Fruit fly (Drosophila melanogaster) whole organism, pupa: ENCODE results near the gene CG42660.

Experiments
- CG10348 ChIP-seq: fragments of 200-800 bp; sonication (Bioruptor generic); IDR thresholded peaks from 2 replicates; pipeline ENCODE4 v1.3.6; 2022; ENCODE audit warnings: missing biosample characterization, missing genetic modification characterization
- CG13204 ChIP-seq: fragments of 200-800 bp; sonication (Bioruptor generic); optimal IDR thresholded peaks from 2 replicates; lab custom pipeline; 2018; ENCODE audit warnings: missing biosample characterization, mild to moderate bottlenecking, missing genetic modification characterization, moderate library complexity
- CG15710 ChIP-seq: fragments of 200-800 bp; sonication (Bioruptor generic); optimal IDR thresholded peaks from 2 replicates; lab custom pipeline; 2018; ENCODE audit warnings: missing biosample characterization, mild to moderate bottlenecking, missing genetic modification characterization, moderate library complexity
- CG17806 ChIP-seq: fragments of 200-800 bp; sonication (Bioruptor generic); optimal IDR thresholded peaks from 2 replicates; lab custom pipeline; 2018; ENCODE audit warnings: missing biosample characterization, mild to moderate bottlenecking, missing genetic modification characterization, moderate library complexity
- CG9948 ChIP-seq: fragments of 200-800 bp; sonication (Bioruptor generic); optimal IDR thresholded peaks from 2 replicates; lab custom pipeline; 2018; ENCODE audit warnings: missing biosample characterization, mild to moderate bottlenecking, missing genetic modification characterization, moderate library complexity
- EcR ChIP-seq: fragments of 200-800 bp; sonication (Bioruptor generic); optimal IDR thresholded peaks from 3 replicates; lab custom pipeline; 2019; ENCODE audit warnings: missing biosample characterization, missing genetic modification characterization, mild to moderate bottlenecking, moderate library complexity, missing genetic modification reagents
- Pif1B ChIP-seq: fragments of 200-800 bp; sonication (Bioruptor generic); optimal IDR thresholded peaks from 3 replicates; lab custom pipeline; 2016; ENCODE audit warnings: missing biosample characterization, missing genetic modification characterization
- Snoo ChIP-seq: fragments of 200-800 bp; sonication (Bioruptor generic); optimal IDR thresholded peaks from 3 replicates; lab custom pipeline; 2017; ENCODE audit warnings: missing biosample characterization, mild to moderate bottlenecking, missing genetic modification characterization, inconsistent platforms
- fd96Ca ChIP-seq: fragments of 200-800 bp; sonication (Bioruptor generic); IDR thresholded peaks from 3 replicates; pipeline ENCODE4 v1.3.6; 2022; ENCODE audit warnings: missing biosample characterization, missing genetic modification characterization

DNA sequence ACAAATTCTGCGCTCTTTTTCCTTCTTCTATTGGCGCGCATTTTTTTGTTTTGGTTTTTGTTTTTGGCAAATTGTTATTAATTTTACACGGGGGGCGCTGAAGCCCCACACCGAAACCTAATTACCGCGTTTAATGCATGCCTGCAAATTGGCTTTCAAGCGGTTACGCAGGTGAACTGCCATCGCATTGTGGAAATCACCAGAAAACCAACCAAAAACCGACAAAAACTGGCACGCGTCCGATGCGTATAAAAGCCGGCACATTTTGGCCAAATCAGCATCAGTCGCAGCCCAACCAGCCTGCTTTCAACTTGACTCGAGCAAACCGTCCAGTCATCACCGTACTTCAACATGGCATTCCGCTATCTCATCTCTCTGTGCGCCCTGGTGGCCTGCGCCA lies 6.0 kb downstream of the CG42660 start, which contains the start of gene CG8541:
- no peak for TF ChIP-seq EcR (GFP tag; lab: Kevin White, UChicago)
- no peak for TF ChIP-seq Pif1B (GFP tag; lab: Kevin White, UChicago)
- TF ChIP-seq CG17806 (tag; lab: Kevin White, UChicago) = no peak
- no peak for TF ChIP-seq Snoo (tag; lab: Kevin White, UChicago)
- no peak for TF ChIP-seq CG10348 (GFP tag; lab: Robert Waterston, UW)
- no peak for TF ChIP-seq fd96Ca (GFP tag; lab: Robert Waterston, UW)
- no peak for TF ChIP-seq CG9948
- TF ChIP-seq CG13204 (GFP tag; lab: Kevin White, UChicago) = no peak
- no peak for TF ChIP-seq CG15710 (tag; lab: Kevin White, UChicago)
